Fruit fly (Drosophila melanogaster): ENCODE measurements around the gene Pburs.

The Pburs gene

DNA sequence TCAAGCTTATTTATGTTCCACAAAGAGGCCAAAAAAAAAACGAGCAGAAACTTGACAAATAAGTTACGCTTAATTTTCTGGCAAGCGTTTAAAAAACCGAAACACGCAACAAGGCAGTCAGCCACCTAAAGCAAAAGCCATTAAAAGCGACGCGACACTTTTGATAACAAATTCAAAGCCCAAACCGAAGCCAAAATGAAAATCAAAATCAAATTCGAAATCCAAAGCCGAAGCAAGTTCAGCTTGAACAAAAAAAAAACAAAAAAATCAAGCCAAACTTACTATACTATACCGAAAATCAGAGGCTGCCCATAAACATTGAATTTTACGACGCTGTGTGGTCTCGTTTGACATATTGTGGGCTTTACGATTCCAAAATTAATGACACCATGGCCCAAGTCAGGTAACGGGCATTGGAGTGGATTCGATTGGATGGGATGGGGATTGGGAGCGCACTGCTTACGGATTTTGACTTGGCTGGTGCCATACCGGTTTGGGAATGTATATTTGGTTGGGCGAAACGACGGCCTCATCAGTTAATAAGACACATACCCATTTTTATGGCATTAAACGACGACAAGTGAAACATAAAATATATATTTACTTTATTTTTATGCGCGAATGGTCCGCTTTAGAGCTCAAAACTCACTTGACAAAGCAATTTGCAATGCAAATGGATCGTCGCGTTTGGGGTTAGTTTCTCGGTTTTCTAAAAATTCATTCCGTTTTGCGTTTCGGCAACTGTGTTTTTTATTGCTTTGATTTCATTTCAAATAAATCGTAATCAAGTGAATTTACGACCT lies 5.1 kb upstream of the Pburs start (continued):
- no peak for TF ChIP-seq CG7839 (tag; optimal IDR thresholded peaks at IDR 0.05)
- TF ChIP-seq Scr (GFP tag; IDR thresholded peaks at IDR 0.05; ENCODE audit: partially characterized antibody), result no peak
- TF ChIP-seq wek (GFP tag; optimal IDR thresholded peaks at IDR 0.05), result no peak
- TF ChIP-seq CG5180 (GFP tag; optimal IDR thresholded peaks at IDR 0.05), result no peak
- no peak for TF ChIP-seq phol (tag; optimal IDR thresholded peaks at IDR 0.05)
- TF ChIP-seq disco-r (GFP tag; optimal IDR thresholded peaks at IDR 0.05), result no peak
- TF ChIP-seq stwl (tag; optimal IDR thresholded peaks at IDR 0.05), result no peak
- TF ChIP-seq tio (GFP tag; optimal IDR thresholded peaks at IDR 0.05), result no peak
- TF ChIP-seq TFAM (GFP tag; optimal IDR thresholded peaks at IDR 0.05), result no peak
- TF ChIP-seq Optix (GFP tag; IDR thresholded peaks at IDR 0.05), result no peak
- TF ChIP-seq Bgb (GFP tag; IDR thresholded peaks at IDR 0.05; ENCODE audit: partially characterized antibody), result no peak
- no peak for TF ChIP-seq Hey (tag; optimal IDR thresholded peaks at IDR 0.05)
- TF ChIP-seq wor (GFP tag; IDR thresholded peaks at IDR 0.05), result no peak
- no peak for TF ChIP-seq Dref (GFP tag; IDR thresholded peaks at IDR 0.05)
- TF ChIP-seq Mrtf (GFP tag; IDR thresholded peaks at IDR 0.05), result no peak
- TF ChIP-seq CG4360 (GFP tag; IDR thresholded peaks at IDR 0.05), result no peak
- no peak for TF ChIP-seq lmd (GFP tag; IDR thresholded peaks at IDR 0.05)
- no peak for TF ChIP-seq CG10565 (GFP tag; optimal IDR thresholded peaks at IDR 0.05)
- no peak for TF ChIP-seq CG9437 (GFP tag; optimal IDR thresholded peaks at IDR 0.05)
- no peak for TF ChIP-seq zf30C (GFP tag; optimal IDR thresholded peaks at IDR 0.05)
- no peak for TF ChIP-seq Taf1 (GFP tag; IDR thresholded peaks at IDR 0.05)
- TF ChIP-seq eve (GFP tag; optimal IDR thresholded peaks at IDR 0.05), result no peak
- no peak for TF ChIP-seq tin (GFP tag; optimal IDR thresholded peaks at IDR 0.05)
- TF ChIP-seq her (GFP tag; optimal IDR thresholded peaks at IDR 0.05), result no peak
- no peak for TF ChIP-seq CG15514 (GFP tag; optimal IDR thresholded peaks at IDR 0.05)
- no peak for TF ChIP-seq tll (GFP tag; optimal IDR thresholded peaks at IDR 0.05)
- no peak for TF ChIP-seq Atf3 (GFP tag; optimal IDR thresholded peaks at IDR 0.05)
- TF ChIP-seq Atf6 (GFP tag; IDR thresholded peaks at IDR 0.05), result no peak
- TF ChIP-seq CG10654 (GFP tag; optimal IDR thresholded peaks at IDR 0.05), result no peak
- TF ChIP-seq CG10462 (GFP tag; optimal IDR thresholded peaks at IDR 0.05), result no peak
- no peak for TF ChIP-seq CG13775 (GFP tag; optimal IDR thresholded peaks at IDR 0.05)
- TF ChIP-seq da (GFP tag; optimal IDR thresholded peaks at IDR 0.05), result no peak
- TF ChIP-seq gsb-n (tag; optimal IDR thresholded peaks at IDR 0.05), result no peak
- TF ChIP-seq Xrp1 (GFP tag; IDR thresholded peaks at IDR 0.05), result no peak
- TF ChIP-seq CG9215 (GFP tag; IDR thresholded peaks at IDR 0.05), result no peak
- TF ChIP-seq CG16863 (GFP tag; optimal IDR thresholded peaks at IDR 0.05), result no peak
- TF ChIP-seq bcd (GFP tag; optimal IDR thresholded peaks at IDR 0.05), result no peak
- no peak for TF ChIP-seq pho (GFP tag; optimal IDR thresholded peaks at IDR 0.05)
- no peak for TF ChIP-seq CG18011 (GFP tag; optimal IDR thresholded peaks at IDR 0.05)
- no peak for TF ChIP-seq sim (GFP tag; IDR thresholded peaks at IDR 0.05)
- TF ChIP-seq HLH54F (GFP tag; optimal IDR thresholded peaks at IDR 0.05), result no peak
- TF ChIP-seq Spps (tag; optimal IDR thresholded peaks at IDR 0.05), result no peak
- TF ChIP-seq bigmax (GFP tag; optimal IDR thresholded peaks at IDR 0.05), result no peak
- no peak for TF ChIP-seq CG13624 (GFP tag; optimal IDR thresholded peaks at IDR 0.05)
- TF ChIP-seq CG9797 (GFP tag; optimal IDR thresholded peaks at IDR 0.05), result no peak
- peak; percentile 100 for TF ChIP-seq abd-A (tag; optimal IDR thresholded peaks at IDR 0.05)
- peak; percentile 88 for TF ChIP-seq vvl (GFP tag; IDR thresholded peaks at IDR 0.05)
- peak; percentile 58; the same call in 1 of the 3 replicates for TF ChIP-seq ci (GFP tag; IDR thresholded peaks at IDR 0.05)
- no peak for TF ChIP-seq CG14710 (tag; optimal IDR thresholded peaks at IDR 0.05)
- TF ChIP-seq zen (tag; optimal IDR thresholded peaks at IDR 0.05), result no peak
